Worm (Caenorhabditis elegans) whole organism, mixed stage, embryonic: Measurements from ENCODE around the gene dct-11.
A peak's percentile ranks its signal among the peaks of the same experiment; 100 is the strongest.

Experiments
- M03D4.4 ChIP-seq: sonication (generic microtip); optimal IDR thresholded peaks from 2 replicates; lab custom pipeline; 2017; ENCODE audit warnings: mild to moderate bottlenecking, missing genetic modification characterization, missing compliant biosample characterization
- bed-3 ChIP-seq: fragments of 200-800 bp; sonication (Bioruptor generic); optimal IDR thresholded peaks from 3 replicates; lab custom pipeline; 2018; ENCODE audit warnings: mild to moderate bottlenecking, missing genetic modification characterization, moderate library complexity, missing compliant biosample characterization
- blmp-1 ChIP-seq: fragments of 150-350 bp; optimal IDR thresholded peaks from 2 replicates; lab custom pipeline; 2014; ENCODE audit warnings: missing biosample characterization, missing genetic modification characterization
- ceh-43 ChIP-seq: fragments of 200-800 bp; sonication (Bioruptor generic); optimal IDR thresholded peaks from 2 replicates; lab custom pipeline; 2018; ENCODE audit warnings: mild to moderate bottlenecking, missing genetic modification characterization, moderate library complexity, missing compliant biosample characterization
- ceh-83 ChIP-seq: fragments of 200-800 bp; sonication (Bioruptor generic); optimal IDR thresholded peaks from 2 replicates; lab custom pipeline; 2018; ENCODE audit warnings: mild to moderate bottlenecking, missing genetic modification characterization, missing compliant biosample characterization
- ces-1 ChIP-seq: fragments of 150-350 bp; optimal IDR thresholded peaks from 2 replicates; lab custom pipeline; 2014; ENCODE audit warnings: missing biosample characterization, missing genetic modification reagents, missing genetic modification characterization
- cnd-1 ChIP-seq: fragments of 200-800 bp; sonication (Bioruptor generic); optimal IDR thresholded peaks from 2 replicates; lab custom pipeline; 2018; ENCODE audit warnings: mild to moderate bottlenecking, missing genetic modification characterization, missing compliant biosample characterization
- drap-1 ChIP-seq: fragments of 200-800 bp; sonication (Bioruptor generic); optimal IDR thresholded peaks from 3 replicates; lab custom pipeline; 2018; ENCODE audit warnings: mild to moderate bottlenecking, missing genetic modification characterization, missing compliant biosample characterization
- elt-1 ChIP-seq: sonication (generic microtip); optimal IDR thresholded peaks from 2 replicates; lab custom pipeline; 2017; ENCODE audit warnings: missing genetic modification characterization, mild to moderate bottlenecking, missing compliant biosample characterization, antibody characterized with exemption, moderate library complexity, borderline replicate concordance; ENCODE audit not compliant: insufficient read depth
- flh-1 ChIP-seq: fragments of 200-800 bp; sonication (Bioruptor generic); optimal IDR thresholded peaks from 2 replicates; lab custom pipeline; 2018; ENCODE audit warnings: mild to moderate bottlenecking, missing genetic modification characterization, moderate library complexity, missing compliant biosample characterization
- ham-2 ChIP-seq: fragments of 200-800 bp; sonication (Bioruptor generic); optimal IDR thresholded peaks from 2 replicates; lab custom pipeline; 2018; ENCODE audit warnings: mild to moderate bottlenecking, missing genetic modification characterization, missing compliant biosample characterization
- lin-13 ChIP-seq: fragments of 150-350 bp; optimal IDR thresholded peaks from 2 replicates; lab custom pipeline; 2014; ENCODE audit warnings: missing biosample characterization, missing genetic modification characterization
- lin-32 ChIP-seq: fragments of 200-800 bp; sonication (Bioruptor generic); optimal IDR thresholded peaks from 2 replicates; lab custom pipeline; 2018; ENCODE audit warnings: mild to moderate bottlenecking, missing genetic modification characterization, missing compliant biosample characterization
- lsy-2 ChIP-seq: fragments of 150-350 bp; optimal IDR thresholded peaks from 2 replicates; lab custom pipeline; 2014; ENCODE audit warnings: missing biosample characterization, missing genetic modification characterization
- mab-5 ChIP-seq: fragments of 150-350 bp; optimal IDR thresholded peaks from 2 replicates; lab custom pipeline; 2014; ENCODE audit warnings: missing biosample characterization, missing genetic modification characterization
- mep-1 ChIP-seq: fragments of 150-350 bp; optimal IDR thresholded peaks from 2 replicates; lab custom pipeline; 2017; ENCODE audit warnings: missing biosample characterization, missing genetic modification reagents, missing genetic modification characterization, inconsistent platforms
- mls-2 ChIP-seq: sonication (generic microtip); optimal IDR thresholded peaks from 2 replicates; lab custom pipeline; 2016; ENCODE audit warnings: mild to moderate bottlenecking, missing genetic modification characterization, moderate library complexity, missing compliant biosample characterization
- nhr-12 ChIP-seq: fragments of 150-350 bp; optimal IDR thresholded peaks from 2 replicates; lab custom pipeline; 2014; ENCODE audit warnings: missing biosample characterization, missing genetic modification characterization
- nhr-2 ChIP-seq: fragments of 150-350 bp; optimal IDR thresholded peaks from 2 replicates; lab custom pipeline; 2014; ENCODE audit warnings: missing biosample characterization, missing genetic modification characterization
- nhr-237 ChIP-seq: fragments of 150-350 bp; optimal IDR thresholded peaks from 2 replicates; lab custom pipeline; 2014; ENCODE audit warnings: missing biosample characterization, missing genetic modification characterization
- nhr-28 ChIP-seq: fragments of 150-350 bp; optimal IDR thresholded peaks from 2 replicates; lab custom pipeline; 2014; ENCODE audit warnings: missing biosample characterization, missing genetic modification characterization
- nhr-76 ChIP-seq: sonication (generic microtip); optimal IDR thresholded peaks from 2 replicates; lab custom pipeline; 2017; ENCODE audit warnings: missing biosample characterization, missing genetic modification characterization
- pha-4 ChIP-seq: fragments of 150-350 bp; optimal IDR thresholded peaks from 2 replicates; lab custom pipeline; 2018; ENCODE audit warnings: missing biosample characterization, missing genetic modification reagents, missing genetic modification characterization
- snpc-4 ChIP-seq: fragments of 150-350 bp; optimal IDR thresholded peaks from 2 replicates; lab custom pipeline; 2014; ENCODE audit warnings: missing biosample characterization, missing genetic modification characterization
- sptf-1 ChIP-seq: sonication (generic microtip); optimal IDR thresholded peaks from 2 replicates; lab custom pipeline; 2017; ENCODE audit warnings: mild to moderate bottlenecking, missing genetic modification characterization, moderate library complexity, missing compliant biosample characterization
- tbx-8 ChIP-seq: fragments of 200-800 bp; sonication (Bioruptor generic); optimal IDR thresholded peaks from 2 replicates; lab custom pipeline; 2018; ENCODE audit warnings: mild to moderate bottlenecking, missing genetic modification characterization, moderate library complexity, missing compliant biosample characterization
- unc-120 ChIP-seq: sonication (generic microtip); optimal IDR thresholded peaks from 2 replicates; lab custom pipeline; 2017; ENCODE audit warnings: missing genetic modification characterization, missing compliant biosample characterization; ENCODE audit not compliant: poor library complexity, severe bottlenecking
- unc-39 ChIP-seq: fragments of 150-350 bp; optimal IDR thresholded peaks from 2 replicates; lab custom pipeline; 2014; ENCODE audit warnings: missing biosample characterization, missing genetic modification characterization
- unc-62 ChIP-seq: fragments of 150-350 bp; optimal IDR thresholded peaks from 2 replicates; lab custom pipeline; 2014; ENCODE audit warnings: missing biosample characterization, missing genetic modification reagents, missing genetic modification characterization
- zip-8 ChIP-seq: fragments of 150-350 bp; optimal IDR thresholded peaks from 2 replicates; lab custom pipeline; 2014; ENCODE audit warnings: missing biosample characterization, missing genetic modification characterization
- ztf-11 ChIP-seq: fragments of 150-350 bp; optimal IDR thresholded peaks from 2 replicates; lab custom pipeline; 2014; ENCODE audit warnings: missing biosample characterization, missing genetic modification characterization

The dct-11 gene

DNA sequence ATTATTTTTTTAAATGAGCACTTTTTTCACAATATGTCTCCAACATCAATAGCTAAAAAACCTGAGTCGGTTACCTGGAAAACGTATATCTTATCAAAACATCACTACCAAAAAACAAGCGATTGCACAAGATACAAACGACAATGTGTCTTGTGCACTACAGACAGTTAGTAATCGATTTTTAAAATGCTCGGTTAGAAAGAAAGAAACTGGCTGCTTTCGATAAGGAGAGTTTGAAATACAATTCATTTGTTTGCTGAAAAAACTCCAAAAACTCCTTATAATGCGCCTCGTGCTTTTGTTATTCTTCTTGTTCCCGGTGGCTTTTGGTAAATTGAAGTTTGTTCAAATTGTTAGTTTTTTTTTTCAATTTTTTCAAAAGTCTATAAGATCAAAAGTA is 10.4 kb downstream of the dct-11 start, which contains the start of gene acp-5:
TSS of gene acp-5 (plus strand) at position 261 of the 400 bp plus-strand sequence.
- TF ChIP-seq unc-120 (tag; lab: Kevin White, UChicago) = no peak
- TF ChIP-seq snpc-4 (tag; lab: Kevin White, UChicago) = no peak
- no peak for TF ChIP-seq M03D4.4 (tag; lab: Kevin White, UChicago)
- no peak for TF ChIP-seq bed-3 (GFP tag; lab: Kevin White, UChicago)
- TF ChIP-seq mep-1 = no peak
- no peak for TF ChIP-seq flh-1 (GFP tag; lab: Kevin White, UChicago)
- TF ChIP-seq unc-39 (tag; lab: Kevin White, UChicago) = no peak
- no peak for TF ChIP-seq drap-1 (GFP tag; lab: Kevin White, UChicago)
- TF ChIP-seq unc-62 (GFP tag; lab: Kevin White, UChicago) = no peak
- no peak for TF ChIP-seq cnd-1 (tag; lab: Kevin White, UChicago)
- no peak for TF ChIP-seq elt-1 (tag; lab: Kevin White, UChicago)
- TF ChIP-seq blmp-1 (tag; lab: Kevin White, UChicago) = no peak
- TF ChIP-seq ces-1 (GFP tag; lab: Kevin White, UChicago) = no peak
- no peak for TF ChIP-seq lsy-2 (tag; lab: Kevin White, UChicago)
- TF ChIP-seq lin-13 (tag; lab: Kevin White, UChicago) = no peak
- TF ChIP-seq ceh-43 (GFP tag; lab: Kevin White, UChicago) = no peak

DNA sequence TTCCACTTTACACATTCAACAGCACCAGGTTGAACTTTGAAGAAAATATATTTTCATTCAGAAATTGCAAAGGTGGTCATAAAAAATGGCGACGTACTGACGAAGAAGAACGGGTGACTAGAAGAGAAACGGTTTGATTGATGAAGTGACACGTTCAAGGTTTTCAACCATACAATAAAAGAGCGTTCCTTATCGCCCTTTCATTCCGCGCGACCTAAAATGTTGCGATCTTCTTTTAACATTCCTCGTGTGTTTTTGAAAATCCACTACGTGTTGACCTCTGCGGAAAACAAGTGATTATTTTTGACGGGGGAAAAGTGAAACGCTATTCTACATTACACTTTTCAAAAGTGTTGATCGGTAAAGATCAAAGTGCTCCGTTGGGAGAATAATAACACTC is 11.5 kb downstream of the dct-11 start:
- TF ChIP-seq lin-13 (tag; lab: Kevin White, UChicago) = no peak
- peak; percentile 15 for TF ChIP-seq ceh-83 (GFP tag; lab: Kevin White, UChicago)
- TF ChIP-seq unc-62 (GFP tag; lab: Kevin White, UChicago) = peak; percentile 72
- TF ChIP-seq ham-2 = peak; percentile 17
- no peak for TF ChIP-seq mls-2 (tag; lab: Kevin White, UChicago)

- TF ChIP-seq nhr-76 = no peak
- TF ChIP-seq sptf-1 (tag; lab: Kevin White, UChicago) = peak; percentile 16
- no peak for TF ChIP-seq mep-1
- peak; percentile 18 for TF ChIP-seq cnd-1 (tag; lab: Kevin White, UChicago)
- TF ChIP-seq flh-1 (GFP tag; lab: Kevin White, UChicago) = no peak
Observed at ce11 chrX:5826976-5827375, 12.6 kb downstream of the dct-11 start.

- TF ChIP-seq snpc-4 (tag; lab: Kevin White, UChicago) = no peak
- TF ChIP-seq tbx-8 (GFP tag; lab: Kevin White, UChicago) = no peak
- TF ChIP-seq bed-3 (GFP tag; lab: Kevin White, UChicago) = no peak
- no peak for TF ChIP-seq unc-120 (tag; lab: Kevin White, UChicago)
- no peak for TF ChIP-seq flh-1 (GFP tag; lab: Kevin White, UChicago)
Observed at ce11 chrX:5821842-5822241, 17.7 kb downstream of the dct-11 start, which contains the start of gene hbl-1. Gene hbl-1, plus strand, starts transcription at chrX:5822142.

ce11 chrX:5820880-5821279 is 18.7 kb downstream of the dct-11 start:
- no peak for TF ChIP-seq mep-1
- no peak for TF ChIP-seq ces-1 (GFP tag; lab: Kevin White, UChicago)
- no peak for TF ChIP-seq snpc-4 (tag; lab: Kevin White, UChicago)
- no peak for TF ChIP-seq mab-5 (tag; lab: Kevin White, UChicago)
- no peak for TF ChIP-seq pha-4 (tag; lab: Kevin White, UChicago)
- TF ChIP-seq lsy-2 (tag; lab: Kevin White, UChicago) = no peak
- TF ChIP-seq elt-1 (tag; lab: Kevin White, UChicago) = no peak
- TF ChIP-seq M03D4.4 (tag; lab: Kevin White, UChicago) = peak; percentile 43
- no peak for TF ChIP-seq nhr-237 (tag; lab: Kevin White, UChicago)
- TF ChIP-seq nhr-12 (tag; lab: Kevin White, UChicago) = no peak
- peak; percentile 20 for TF ChIP-seq mls-2 (tag; lab: Kevin White, UChicago)
- no peak for TF ChIP-seq ham-2
- no peak for TF ChIP-seq unc-62 (GFP tag; lab: Kevin White, UChicago)
- no peak for TF ChIP-seq cnd-1 (tag; lab: Kevin White, UChicago)
- peak; percentile 2 for TF ChIP-seq lin-32 (GFP tag; lab: Kevin White, UChicago)
- TF ChIP-seq ztf-11 = no peak
- TF ChIP-seq ceh-43 (GFP tag; lab: Kevin White, UChicago) = no peak
- no peak for TF ChIP-seq ceh-83 (GFP tag; lab: Kevin White, UChicago)
- no peak for TF ChIP-seq nhr-2
- no peak for TF ChIP-seq nhr-28 (tag; lab: Kevin White, UChicago)
- no peak for TF ChIP-seq zip-8
- no peak for TF ChIP-seq unc-120 (tag; lab: Kevin White, UChicago)
- TF ChIP-seq sptf-1 (tag; lab: Kevin White, UChicago) = peak; percentile 24
- TF ChIP-seq blmp-1 (tag; lab: Kevin White, UChicago) = no peak
- TF ChIP-seq drap-1 (GFP tag; lab: Kevin White, UChicago) = peak; percentile 35
- no peak for TF ChIP-seq tbx-8 (GFP tag; lab: Kevin White, UChicago)
- no peak for TF ChIP-seq bed-3 (GFP tag; lab: Kevin White, UChicago)
